Worm (Caenorhabditis elegans): ENCODE results near the gene C14C6.5.

DNA sequence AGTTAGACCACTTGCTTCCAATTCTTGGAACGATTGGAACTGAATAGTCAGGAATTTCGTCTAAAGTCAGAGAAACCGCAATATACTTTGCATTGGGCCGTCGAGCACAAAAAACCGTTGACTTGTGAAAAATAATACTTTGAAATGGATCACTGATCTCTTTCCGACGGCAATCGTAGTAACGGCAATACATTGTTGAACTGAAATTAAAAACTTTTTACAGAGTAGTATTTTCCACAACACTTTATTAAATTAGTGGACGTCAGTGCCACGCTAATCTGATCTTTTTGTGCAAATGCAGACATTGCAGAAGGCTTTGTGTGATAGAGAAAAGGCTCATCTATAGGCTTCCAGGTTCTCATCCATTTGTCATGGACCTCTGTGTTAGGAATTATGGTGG lies 16.0 kb downstream of the C14C6.5 start:
- TF ChIP-seq tbx-11 (GFP tag; IDR thresholded peaks at IDR 0.05): no peak
- no peak for TF ChIP-seq tbx-37 (GFP tag; conservative IDR thresholded peaks at IDR 0.05)
- no peak for TF ChIP-seq ets-7 (tag; optimal IDR thresholded peaks at IDR 0.05)
- TF ChIP-seq hmbx-1 (tag; optimal IDR thresholded peaks at IDR 0.05): no peak
- no peak for TF ChIP-seq ama-1 (optimal IDR thresholded peaks at IDR 0.05)
- no peak for TF ChIP-seq pes-1 (GFP tag; IDR thresholded peaks at IDR 0.05)
- TF ChIP-seq scrt-1 (GFP tag; IDR thresholded peaks at IDR 0.05): no peak
- TF ChIP-seq flt-1 (GFP tag; IDR thresholded peaks at IDR 0.05): no peak
- TF ChIP-seq F13C5.2 (tag; optimal IDR thresholded peaks at IDR 0.05): no peak
- no peak for TF ChIP-seq tra-4 (tag; optimal IDR thresholded peaks at IDR 0.05)
- TF ChIP-seq sea-1 (GFP tag; conservative IDR thresholded peaks at IDR 0.05): no peak
- no peak for TF ChIP-seq B0310.2 (tag; optimal IDR thresholded peaks at IDR 0.05)
